Fruit fly (Drosophila melanogaster) whole organism: Measurements from ENCODE around the gene CG17186.

ENCODE experiments used
- CG8478 ChIP-seq: fragments of >200 bp; optimal IDR thresholded peaks from 2 replicates; lab custom pipeline; 2018; ENCODE audit warnings: inconsistent platforms
- EcR ChIP-seq, 2 experiments: fragments of >200 bp; optimal IDR thresholded peaks; 2 replicates each; lab custom pipeline; 2017; ENCODE audit warnings: missing biosample characterization in 2 of 2, missing genetic modification characterization in 2 of 2, missing genetic modification reagents in 2 of 2
- psq ChIP-seq: fragments of >200 bp; optimal IDR thresholded peaks from 2 replicates; lab custom pipeline; 2017
- usp ChIP-seq: fragments of >200 bp; optimal IDR thresholded peaks from 2 replicates; lab custom pipeline; 2017; ENCODE audit warnings: missing biosample characterization, missing genetic modification characterization, mixed read lengths

DNA sequence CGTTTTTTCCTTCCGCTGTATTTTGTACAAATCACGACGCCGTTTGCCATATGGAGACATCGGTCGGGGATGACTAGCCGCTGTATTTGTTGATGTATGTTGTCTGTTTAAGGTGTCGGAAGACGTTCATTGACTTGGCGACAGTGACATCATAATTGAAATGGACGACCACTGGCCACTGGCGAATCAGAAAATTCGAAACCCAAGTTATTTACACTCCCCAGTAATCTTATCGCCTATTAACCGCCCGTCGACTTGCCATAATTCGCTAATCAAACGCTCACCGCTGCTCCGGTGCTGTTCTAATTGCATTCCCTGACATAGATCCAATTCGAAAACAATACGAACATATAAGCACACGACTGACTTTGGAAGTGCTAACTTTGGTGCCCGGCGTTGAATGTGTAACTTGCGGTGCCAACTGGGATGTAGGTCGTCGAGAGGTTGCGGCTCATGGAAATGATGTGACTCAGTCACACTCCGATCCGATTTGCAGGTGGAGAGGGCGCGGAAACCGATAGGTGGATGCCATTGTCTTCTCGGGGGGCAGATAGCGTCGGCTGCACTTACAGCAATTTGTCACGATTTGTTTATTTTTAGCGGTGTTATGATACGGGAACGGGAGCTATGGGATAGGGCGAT is 32.3 kb upstream of the CG17186 start:
- TF ChIP-seq psq, result no peak
- no peak for TF ChIP-seq CG8478
- no peak for TF ChIP-seq usp
- no peak for TF ChIP-seq EcR (GFP tag; optimal IDR thresholded peaks at IDR 0.05; lab: Kevin White, UChicago)
